Worm (Caenorhabditis elegans) whole organism, L1 larva: Measurements from ENCODE around the gene epc-1.
A peak's percentile ranks its signal among the peaks of the same experiment; 100 is the strongest.

Experiments used
- F16B12.6 ChIP-seq: fragments of 150-350 bp; optimal IDR thresholded peaks from 2 replicates; lab custom pipeline; 2014; ENCODE audit warnings: missing biosample characterization, missing genetic modification characterization
- alr-1 ChIP-seq: fragments of 200-800 bp; sonication (Bioruptor generic); optimal IDR thresholded peaks from 2 replicates; lab custom pipeline; 2018; ENCODE audit warnings: borderline replicate concordance, mild to moderate bottlenecking, missing genetic modification characterization, missing compliant biosample characterization
- aly-2 ChIP-seq: fragments of 150-350 bp; optimal IDR thresholded peaks from 2 replicates; lab custom pipeline; 2014; ENCODE audit warnings: missing biosample characterization, missing genetic modification characterization
- blmp-1 ChIP-seq: fragments of 150-350 bp; optimal IDR thresholded peaks from 2 replicates; lab custom pipeline; 2014; ENCODE audit warnings: missing biosample characterization, missing genetic modification characterization
- ceh-82 ChIP-seq, 3 experiments: fragments of 150-350 bp in 1 of 3; sonication (generic microtip) in 2 of 3; optimal IDR thresholded peaks; 2 replicates each; lab custom pipeline; 2014 to 2017; ENCODE audit warnings: missing biosample characterization in 3 of 3, missing genetic modification characterization in 3 of 3
- dpl-1 ChIP-seq, 3 experiments: fragments of 150-350 bp in 2 of 3; sonication (generic microtip) in 1 of 3; optimal IDR thresholded peaks; 2 replicates each; lab custom pipeline; 2014 to 2017; ENCODE audit warnings: missing biosample characterization in 3 of 3, missing genetic modification characterization in 3 of 3, missing genetic modification reagents in 3 of 3
- efl-3 ChIP-seq: fragments of 200-800 bp; sonication (Bioruptor generic); optimal IDR thresholded peaks from 2 replicates; lab custom pipeline; 2018; ENCODE audit warnings: mild to moderate bottlenecking, missing genetic modification characterization, missing compliant biosample characterization
- egl-27 ChIP-seq, 2 experiments: fragments of 150-350 bp in 1 of 2; sonication (generic microtip); optimal IDR thresholded peaks; 3 replicates each; lab custom pipeline; 2017 to 2018; ENCODE audit warnings: missing biosample characterization in 2 of 2, missing genetic modification characterization in 2 of 2, missing genetic modification reagents in 2 of 2
- elt-2 ChIP-seq: sonication (generic microtip); optimal IDR thresholded peaks from 2 replicates; lab custom pipeline; 2016; ENCODE audit warnings: missing genetic modification characterization, mild to moderate bottlenecking, inconsistent platforms, missing compliant biosample characterization, missing genetic modification reagents
- ets-5 ChIP-seq: fragments of 200-800 bp; sonication (Bioruptor generic); IDR thresholded peaks from 2 replicates; pipeline ENCODE4 v1.3.6; 2022; ENCODE audit warnings: missing genetic modification characterization, missing compliant biosample characterization
- fkh-8 ChIP-seq: sonication (generic microtip); optimal IDR thresholded peaks from 2 replicates; lab custom pipeline; 2016; ENCODE audit warnings: mild to moderate bottlenecking, missing genetic modification characterization, missing compliant biosample characterization
- fos-1 ChIP-seq: fragments of 150-350 bp; optimal IDR thresholded peaks from 2 replicates; lab custom pipeline; 2014; ENCODE audit warnings: missing biosample characterization, missing genetic modification characterization
- hlh-17 ChIP-seq: fragments of 200-800 bp; sonication (Bioruptor generic); optimal IDR thresholded peaks from 2 replicates; lab custom pipeline; 2018; ENCODE audit warnings: missing genetic modification characterization, mild to moderate bottlenecking, missing compliant biosample characterization, moderate library complexity, borderline replicate concordance
- hlh-4 ChIP-seq: sonication (generic microtip); optimal IDR thresholded peaks from 2 replicates; lab custom pipeline; 2016; ENCODE audit warnings: mild to moderate bottlenecking, missing genetic modification characterization, missing compliant biosample characterization
- hpl-2 ChIP-seq: fragments of 150-350 bp; optimal IDR thresholded peaks from 2 replicates; lab custom pipeline; 2014; ENCODE audit warnings: missing biosample characterization, missing genetic modification reagents, missing genetic modification characterization
- jun-1 ChIP-seq: fragments of 150-350 bp; optimal IDR thresholded peaks from 2 replicates; lab custom pipeline; 2014; ENCODE audit warnings: missing biosample characterization, missing genetic modification reagents, missing genetic modification characterization
- lin-13 ChIP-seq: fragments of 150-350 bp; optimal IDR thresholded peaks from 2 replicates; lab custom pipeline; 2014; ENCODE audit warnings: missing biosample characterization, missing genetic modification reagents, missing genetic modification characterization
- lin-35 ChIP-seq, 2 experiments: fragments of 150-350 bp; optimal IDR thresholded peaks; 2 replicates each; lab custom pipeline; 2014; ENCODE audit warnings: missing biosample characterization in 2 of 2, missing genetic modification characterization in 2 of 2, missing genetic modification reagents in 2 of 2
- lin-39 ChIP-seq: fragments of 150-350 bp; optimal IDR thresholded peaks from 2 replicates; lab custom pipeline; 2014; ENCODE audit warnings: missing biosample characterization, missing genetic modification reagents, missing genetic modification characterization
- lir-3 ChIP-seq: sonication (generic microtip); optimal IDR thresholded peaks from 2 replicates; lab custom pipeline; 2016; ENCODE audit warnings: mild to moderate bottlenecking, missing genetic modification characterization, moderate library complexity, missing compliant biosample characterization; ENCODE audit not compliant: poor library complexity
- mef-2 ChIP-seq: fragments of 150-350 bp; optimal IDR thresholded peaks from 2 replicates; lab custom pipeline; 2014; ENCODE audit warnings: missing biosample characterization, missing genetic modification characterization
- nhr-12 ChIP-seq: sonication (generic microtip); optimal IDR thresholded peaks from 2 replicates; lab custom pipeline; 2017; ENCODE audit warnings: missing biosample characterization, missing genetic modification characterization
- nhr-19 ChIP-seq: fragments of 200-800 bp; sonication (Bioruptor generic); conservative IDR thresholded peaks from 2 replicates; pipeline ENCODE4 v1.3.6; 2022; ENCODE audit warnings: missing genetic modification characterization, missing compliant biosample characterization
- nhr-28 ChIP-seq: fragments of 150-350 bp; optimal IDR thresholded peaks from 2 replicates; lab custom pipeline; 2014; ENCODE audit warnings: missing biosample characterization, missing genetic modification characterization
- nhr-47 ChIP-seq: sonication (generic microtip); optimal IDR thresholded peaks from 2 replicates; lab custom pipeline; 2016; ENCODE audit warnings: mild to moderate bottlenecking, missing genetic modification characterization, moderate library complexity, missing compliant biosample characterization
- nhr-77 ChIP-seq: fragments of 150-350 bp; optimal IDR thresholded peaks from 2 replicates; lab custom pipeline; 2014; ENCODE audit warnings: missing biosample characterization, missing genetic modification characterization
- nhr-90 ChIP-seq: sonication (generic microtip); optimal IDR thresholded peaks from 2 replicates; lab custom pipeline; 2016; ENCODE audit warnings: mild to moderate bottlenecking, missing genetic modification characterization, missing compliant biosample characterization; ENCODE audit not compliant: poor library complexity
- pag-3 ChIP-seq: sonication (generic microtip); optimal IDR thresholded peaks from 2 replicates; lab custom pipeline; 2017; ENCODE audit warnings: missing genetic modification characterization, mild to moderate bottlenecking, missing compliant biosample characterization, antibody characterized with exemption, borderline replicate concordance; ENCODE audit not compliant: insufficient read depth
- skn-1 ChIP-seq: fragments of 150-350 bp; optimal IDR thresholded peaks from 2 replicates; lab custom pipeline; 2014; ENCODE audit warnings: missing biosample characterization, missing genetic modification characterization
- snpc-4 ChIP-seq: fragments of 150-350 bp; optimal IDR thresholded peaks from 2 replicates; lab custom pipeline; 2014; ENCODE audit warnings: missing biosample characterization, missing genetic modification characterization
- snu-23 ChIP-seq: sonication (generic microtip); optimal IDR thresholded peaks from 2 replicates; lab custom pipeline; 2016; ENCODE audit warnings: missing genetic modification characterization, missing compliant biosample characterization
- sox-4 ChIP-seq: sonication (generic microtip); optimal IDR thresholded peaks from 2 replicates; lab custom pipeline; 2016; ENCODE audit warnings: missing genetic modification characterization, missing compliant biosample characterization
- sup-37 ChIP-seq: fragments of 200-800 bp; sonication (Bioruptor generic); optimal IDR thresholded peaks from 2 replicates; lab custom pipeline; 2018; ENCODE audit warnings: mild to moderate bottlenecking, missing genetic modification characterization, missing compliant biosample characterization
- swsn-7 ChIP-seq: sonication (generic microtip); optimal IDR thresholded peaks from 2 replicates; lab custom pipeline; 2016; ENCODE audit warnings: missing genetic modification characterization, missing compliant biosample characterization
- tbx-2 ChIP-seq: sonication (generic microtip); optimal IDR thresholded peaks from 2 replicates; lab custom pipeline; 2016; ENCODE audit warnings: missing genetic modification characterization, missing compliant biosample characterization
- unc-130 ChIP-seq: fragments of 150-350 bp; optimal IDR thresholded peaks from 2 replicates; lab custom pipeline; 2017; ENCODE audit warnings: missing biosample characterization, missing genetic modification characterization, inconsistent platforms
- unc-30 ChIP-seq: sonication (generic microtip); optimal IDR thresholded peaks from 2 replicates; lab custom pipeline; 2017; ENCODE audit warnings: missing biosample characterization, missing genetic modification characterization
- unc-62 ChIP-seq: fragments of 150-350 bp; optimal IDR thresholded peaks from 2 replicates; lab custom pipeline; 2014; ENCODE audit warnings: missing biosample characterization, missing genetic modification reagents, missing genetic modification characterization
- unc-86 ChIP-seq: sonication (generic microtip); optimal IDR thresholded peaks from 2 replicates; lab custom pipeline; 2016; ENCODE audit warnings: missing genetic modification characterization, missing compliant biosample characterization
- vab-15 ChIP-seq: sonication (generic microtip); optimal IDR thresholded peaks from 2 replicates; lab custom pipeline; 2017; ENCODE audit warnings: missing genotype, mild to moderate bottlenecking, missing genetic modification characterization, missing compliant biosample characterization
- zip-4 ChIP-seq: fragments of 200-800 bp; sonication (Bioruptor generic); optimal IDR thresholded peaks from 2 replicates; lab custom pipeline; 2018; ENCODE audit warnings: mild to moderate bottlenecking, missing genetic modification characterization, moderate library complexity, missing compliant biosample characterization
- ztf-11 ChIP-seq, 2 experiments: sonication (generic microtip); optimal IDR thresholded peaks; 2 replicates each; lab custom pipeline; 2016 to 2017; ENCODE audit warnings: missing genetic modification characterization in 2 of 2, missing biosample characterization in 1 of 2, missing compliant biosample characterization in 1 of 2
- ztf-4 ChIP-seq: fragments of 150-350 bp; optimal IDR thresholded peaks from 2 replicates; lab custom pipeline; 2014; ENCODE audit warnings: missing biosample characterization, missing genetic modification characterization

epc-1 gene

DNA sequence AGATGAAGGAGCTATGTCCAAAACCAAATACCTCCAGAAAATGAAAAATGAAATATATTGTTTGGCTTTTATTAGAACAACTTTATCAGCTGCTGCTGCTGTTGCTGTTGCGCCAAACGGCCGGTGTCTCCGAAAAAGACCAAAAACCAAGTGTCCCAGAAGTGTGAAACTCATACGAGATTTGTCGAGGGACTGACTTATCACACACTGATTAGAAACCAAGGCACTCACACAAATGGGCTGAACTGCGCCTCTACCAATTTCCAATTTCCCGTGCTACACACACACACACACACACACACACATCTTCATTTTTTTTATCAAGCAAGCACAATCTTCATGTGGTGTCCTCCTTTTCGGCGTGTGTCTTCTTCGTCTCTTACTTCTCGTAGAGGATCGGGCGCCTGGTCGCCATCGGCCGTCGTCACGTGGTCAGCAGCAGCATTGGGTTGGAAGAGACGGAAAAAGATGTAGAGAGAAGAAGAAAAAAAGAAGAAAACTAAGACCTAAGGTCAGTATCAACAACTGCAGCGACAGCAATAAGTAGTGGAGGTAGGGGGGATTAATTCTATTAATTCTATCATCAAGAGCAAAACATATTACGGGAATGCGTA, 40.2 kb downstream of the epc-1 start (continued):
- TF ChIP-seq fkh-8 (tag; lab: Kevin White, UChicago): peak; percentile 73
- peak; percentile 38 for TF ChIP-seq nhr-77
- TF ChIP-seq lin-39 (tag; lab: Kevin White, UChicago): no peak
- TF ChIP-seq sup-37: no peak
- peak in 2 of 3 experiments; percentile 55 to 82 for TF ChIP-seq ceh-82 (tag; optimal IDR thresholded peaks at IDR 0.05; lab: Kevin White, UChicago)
- TF ChIP-seq unc-30 (tag; lab: Kevin White, UChicago): no peak
- peak; percentile 66 for TF ChIP-seq F16B12.6 (tag; lab: Kevin White, UChicago)
- TF ChIP-seq lir-3 (tag; lab: Kevin White, UChicago): no peak

ce11 chrIII:12565791-12566190, 42.6 kb downstream of the epc-1 start:
- TF ChIP-seq zip-4 (GFP tag; lab: Kevin White, UChicago) (no peak), lin-35 (GFP tag; optimal IDR thresholded peaks at IDR 0.05; lab: Kevin White, UChicago) (peak in 1 of 2 experiments; percentile 2), snu-23 (GFP tag; lab: Kevin White, UChicago) (no peak)

DNA sequence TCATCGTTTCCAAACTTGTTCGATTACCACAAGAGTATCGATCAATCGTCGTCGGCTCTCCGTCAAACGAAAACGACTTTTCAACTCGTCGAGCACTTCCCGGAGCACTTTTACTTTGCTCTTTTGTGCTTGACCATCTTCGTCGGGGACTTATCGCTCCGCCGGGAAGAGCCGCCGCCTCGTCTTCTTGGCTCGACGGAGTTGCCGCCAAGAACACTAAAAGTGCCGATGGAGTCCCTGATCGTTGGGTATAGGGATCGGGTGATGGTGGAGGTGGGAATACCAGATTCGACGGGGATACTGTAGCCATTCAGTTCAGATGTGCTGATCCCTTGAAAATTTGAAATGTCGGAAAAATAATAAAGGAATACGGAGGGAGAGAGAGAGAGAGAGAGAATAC, 45.6 kb downstream of the epc-1 start:
- TF ChIP-seq dpl-1 (GFP tag; optimal IDR thresholded peaks at IDR 0.05; lab: Kevin White, UChicago) (no peak), hlh-4 (no peak), snpc-4 (tag; lab: Kevin White, UChicago) (no peak), vab-15 (tag; lab: Kevin White, UChicago) (no peak), alr-1 (tag; lab: Kevin White, UChicago) (peak; percentile 87)

ce11 chrIII:12558097-12558594, 50.2 kb downstream of the epc-1 start:
- TF ChIP-seq skn-1 (tag; lab: Kevin White, UChicago) (peak; percentile 32), unc-130 (tag; lab: Kevin White, UChicago) (no peak), nhr-28 (tag; lab: Kevin White, UChicago) (no peak), ztf-4 (tag; lab: Kevin White, UChicago) (peak; percentile 68), ztf-11 (tag; optimal IDR thresholded peaks at IDR 0.05; lab: Kevin White, UChicago) (peak in 1 of 2 experiments; percentile 31), aly-2 (tag; lab: Kevin White, UChicago) (no peak), lir-3 (tag; lab: Kevin White, UChicago) (no peak), hpl-2 (GFP tag; lab: Kevin White, UChicago) (no peak), mef-2 (tag; lab: Kevin White, UChicago) (no peak), hlh-17 (GFP tag; lab: Kevin White, UChicago) (no peak), lin-39 (tag; lab: Kevin White, UChicago) (no peak), efl-3 (no peak), nhr-47 (tag; lab: Kevin White, UChicago) (peak; percentile 82), hlh-4 (no peak), unc-62 (GFP tag; lab: Kevin White, UChicago) (no peak), nhr-19 (GFP tag; lab: Robert Waterston, UW) (peak; percentile 43; the same call in 1 of the 2 replicates), vab-15 (tag; lab: Kevin White, UChicago) (no peak), tbx-2 (tag; lab: Kevin White, UChicago) (peak; percentile 73), nhr-12 (tag; lab: Kevin White, UChicago) (no peak), blmp-1 (tag; lab: Kevin White, UChicago) (no peak), swsn-7 (tag; lab: Kevin White, UChicago) (peak; percentile 82), nhr-90 (no peak), sox-4 (tag; lab: Kevin White, UChicago) (no peak), pag-3 (no peak), zip-4 (GFP tag; lab: Kevin White, UChicago) (no peak), fos-1 (tag; lab: Kevin White, UChicago) (peak; percentile 70), ets-5 (GFP tag; lab: Robert Waterston, UW) (no peak), snpc-4 (tag; lab: Kevin White, UChicago) (no peak), snu-23 (GFP tag; lab: Kevin White, UChicago) (peak; percentile 75), unc-86 (tag; lab: Kevin White, UChicago) (peak; percentile 88), jun-1 (tag; lab: Kevin White, UChicago) (peak; percentile 38), ceh-82 (tag; optimal IDR thresholded peaks at IDR 0.05; lab: Kevin White, UChicago) (peak; percentile 22 to 73 (median 35)), lin-13 (GFP tag; lab: Kevin White, UChicago) (peak; percentile 35), egl-27 (tag; optimal IDR thresholded peaks at IDR 0.05; lab: Kevin White, UChicago) (no peak), fkh-8 (tag; lab: Kevin White, UChicago) (peak; percentile 92), elt-2 (tag; lab: Kevin White, UChicago) (peak; percentile 69)
